Worm (Caenorhabditis elegans): ENCODE measurements around the gene flp-19.
A peak's percentile ranks its signal among the peaks of the same experiment; 100 is the strongest.

Gene flp-19

ce11 chrX:10568385-10569149 is 35.9 kb upstream of the flp-19 start (continued):
- no peak for TF ChIP-seq nhr-12 (tag; optimal IDR thresholded peaks at IDR 0.05)
- peak; percentile 86 for TF ChIP-seq ceh-82 (tag; optimal IDR thresholded peaks at IDR 0.05)
- no peak for TF ChIP-seq ceh-9 (tag; optimal IDR thresholded peaks at IDR 0.05)
- TF ChIP-seq unc-62 (GFP tag; optimal IDR thresholded peaks at IDR 0.05) = peak; percentile 61
- peak; percentile 78 for TF ChIP-seq skn-1 (tag; optimal IDR thresholded peaks at IDR 0.05)
- TF ChIP-seq ama-1 (optimal IDR thresholded peaks at IDR 0.05) = peak; percentile 79
- TF ChIP-seq nhr-237 (tag; optimal IDR thresholded peaks at IDR 0.05) = no peak
- TF ChIP-seq fos-1 (tag; optimal IDR thresholded peaks at IDR 0.05) = peak; percentile 39
- TF ChIP-seq mml-1 (tag; optimal IDR thresholded peaks at IDR 0.05) = no peak
- TF ChIP-seq nfya-1 (tag; optimal IDR thresholded peaks at IDR 0.05; ENCODE audit: insufficient read depth) = peak; percentile 94
- TF ChIP-seq egl-5 (tag; optimal IDR thresholded peaks at IDR 0.05) = peak; percentile 86
- peak; percentile 31 for TF ChIP-seq ztf-11 (tag; optimal IDR thresholded peaks at IDR 0.05)
- peak; percentile 73 for TF ChIP-seq pqm-1 (tag; optimal IDR thresholded peaks at IDR 0.05)
- TF ChIP-seq ztf-4 (tag; optimal IDR thresholded peaks at IDR 0.05) = no peak
- peak; percentile 98 for TF ChIP-seq pha-4 (tag; optimal IDR thresholded peaks at IDR 0.05)
- TF ChIP-seq lin-39 (tag; optimal IDR thresholded peaks at IDR 0.05) = peak; percentile 93
- peak; percentile 98 for TF ChIP-seq sea-2 (GFP tag; optimal IDR thresholded peaks at IDR 0.05)
- peak; percentile 84 for TF ChIP-seq jun-1 (tag; optimal IDR thresholded peaks at IDR 0.05)
- TF ChIP-seq nhr-77 (tag; optimal IDR thresholded peaks at IDR 0.05) = peak; percentile 71

ce11 chrX:10569185-10569584 is 35.3 kb upstream of the flp-19 start, which contains the start of gene bet-2:
bet-2 (plus strand) TSS chrX:10569273.
- TF ChIP-seq lsy-12 (tag; optimal IDR thresholded peaks at IDR 0.05) = no peak
- no peak for TF ChIP-seq nhr-12 (tag; optimal IDR thresholded peaks at IDR 0.05)
- TF ChIP-seq nhr-25 (tag; optimal IDR thresholded peaks at IDR 0.05) = no peak
- no peak for TF ChIP-seq zag-1 (tag; optimal IDR thresholded peaks at IDR 0.05)
- no peak for TF ChIP-seq pqm-1 (tag; optimal IDR thresholded peaks at IDR 0.05)

- TF ChIP-seq jun-1 (tag; optimal IDR thresholded peaks at IDR 0.05) (no peak), aly-2 (tag; optimal IDR thresholded peaks at IDR 0.05) (no peak), daf-12 (tag; optimal IDR thresholded peaks at IDR 0.05) (no peak), ceh-16 (tag; optimal IDR thresholded peaks at IDR 0.05) (no peak), ztf-4 (tag; optimal IDR thresholded peaks at IDR 0.05) (no peak), mdl-1 (tag; optimal IDR thresholded peaks at IDR 0.05) (no peak), ztf-11 (tag; optimal IDR thresholded peaks at IDR 0.05) (no peak), nhr-76 (tag; optimal IDR thresholded peaks at IDR 0.05) (peak; percentile 20), nhr-12 (tag; optimal IDR thresholded peaks at IDR 0.05) (no peak), hmg-11 (tag; optimal IDR thresholded peaks at IDR 0.05) (no peak), mml-1 (tag; optimal IDR thresholded peaks at IDR 0.05) (no peak), nhr-67 (tag; optimal IDR thresholded peaks at IDR 0.05) (no peak), elt-3 (tag; optimal IDR thresholded peaks at IDR 0.05) (peak in 1 of 3 experiments; percentile 73), ceh-82 (tag; optimal IDR thresholded peaks at IDR 0.05) (no peak), fos-1 (tag; optimal IDR thresholded peaks at IDR 0.05) (no peak), tbx-2 (tag; optimal IDR thresholded peaks at IDR 0.05) (no peak), elt-1 (tag; optimal IDR thresholded peaks at IDR 0.05) (no peak), zag-1 (tag; optimal IDR thresholded peaks at IDR 0.05) (no peak), lin-15B (tag; optimal IDR thresholded peaks at IDR 0.05) (peak; percentile 75), nhr-11 (tag; optimal IDR thresholded peaks at IDR 0.05) (no peak), ceh-28 (tag; optimal IDR thresholded peaks at IDR 0.05) (no peak), unc-39 (tag; optimal IDR thresholded peaks at IDR 0.05) (no peak), fkh-10 (GFP tag; optimal IDR thresholded peaks at IDR 0.05) (no peak), nhr-25 (tag; optimal IDR thresholded peaks at IDR 0.05) (peak; percentile 95), unc-62 (GFP tag; optimal IDR thresholded peaks at IDR 0.05) (no peak), lin-39 (tag; optimal IDR thresholded peaks at IDR 0.05) (no peak), egl-5 (tag; optimal IDR thresholded peaks at IDR 0.05) (no peak), eor-1 (tag; optimal IDR thresholded peaks at IDR 0.05) (no peak), fkh-2 (tag; optimal IDR thresholded peaks at IDR 0.05) (no peak), nhr-43 (tag; optimal IDR thresholded peaks at IDR 0.05; ENCODE audit: poor library complexity, severe bottlenecking) (peak; percentile 29), snpc-4 (tag; optimal IDR thresholded peaks at IDR 0.05) (peak; percentile 44), elt-2 (tag; optimal IDR thresholded peaks at IDR 0.05) (peak; percentile 22), sea-2 (GFP tag; optimal IDR thresholded peaks at IDR 0.05) (no peak), nhr-23 (tag; optimal IDR thresholded peaks at IDR 0.05) (peak; percentile 90), lsy-12 (tag; optimal IDR thresholded peaks at IDR 0.05) (no peak), nhr-77 (tag; optimal IDR thresholded peaks at IDR 0.05) (no peak), pqm-1 (tag; optimal IDR thresholded peaks at IDR 0.05) (peak; percentile 8), egl-27 (tag; optimal IDR thresholded peaks at IDR 0.05) (peak; percentile 37), ZK546.5 (tag; optimal IDR thresholded peaks at IDR 0.05) (no peak), R02D3.7 (tag; optimal IDR thresholded peaks at IDR 0.05) (peak; percentile 41), nhr-28 (tag; optimal IDR thresholded peaks at IDR 0.05) (no peak), nfya-1 (tag; optimal IDR thresholded peaks at IDR 0.05; ENCODE audit: insufficient read depth) (peak; percentile 35)
Observed at ce11 chrX:10576410-10576809, 28.1 kb upstream of the flp-19 start.
